Fruit fly (Drosophila melanogaster) whole organism, wandering third instar larva: Measurements from ENCODE around the gene nkt.

Experiments
- Abd-B ChIP-seq: fragments of >200 bp; optimal IDR thresholded peaks from 2 replicates; lab custom pipeline; 2017; ENCODE audit warnings: missing biosample characterization, missing genetic modification characterization
- CG32264 ChIP-seq: fragments of 200-800 bp; sonication (Bioruptor generic); optimal IDR thresholded peaks from 2 replicates; lab custom pipeline; 2016; ENCODE audit warnings: missing biosample characterization, missing genetic modification characterization
- CG9705 ChIP-seq: fragments of 200-800 bp; sonication (Bioruptor generic); optimal IDR thresholded peaks from 2 replicates; lab custom pipeline; 2018; ENCODE audit warnings: missing biosample characterization, mild to moderate bottlenecking, missing genetic modification characterization
- CrebA ChIP-seq: fragments of 200-800 bp; sonication (Bioruptor generic); optimal IDR thresholded peaks from 2 replicates; lab custom pipeline; 2016; ENCODE audit warnings: missing biosample characterization, mild to moderate bottlenecking, missing genetic modification characterization, borderline replicate concordance
- Dfd ChIP-seq: fragments of >200 bp; optimal IDR thresholded peaks from 2 replicates; lab custom pipeline; 2017; ENCODE audit warnings: missing biosample characterization, missing genetic modification characterization
- Dif ChIP-seq: fragments of 200-275, 200-300 bp; sonication (Bioruptor generic); optimal IDR thresholded peaks from 2 replicates; lab custom pipeline; 2018; ENCODE audit warnings: missing biosample characterization, missing genetic modification characterization; ENCODE audit not compliant: partially characterized antibody
- GATAd ChIP-seq: sonication (Bioruptor generic); optimal IDR thresholded peaks from 2 replicates; lab custom pipeline; 2016; ENCODE audit warnings: missing biosample characterization, missing genetic modification characterization
- HLH106 ChIP-seq: fragments of 200-800 bp; optimal IDR thresholded peaks from 3 replicates; lab custom pipeline; 2019; ENCODE audit warnings: missing biosample characterization, mild to moderate bottlenecking, missing genetic modification characterization, moderate library complexity
- Hnf4 ChIP-seq: fragments of 200-800 bp; sonication (Bioruptor generic); optimal IDR thresholded peaks from 2 replicates; lab custom pipeline; 2016; ENCODE audit warnings: missing biosample characterization, mild to moderate bottlenecking, missing genetic modification characterization
- Hr78 ChIP-seq: fragments of >200 bp; optimal IDR thresholded peaks from 2 replicates; lab custom pipeline; 2017; ENCODE audit warnings: missing biosample characterization, missing genetic modification characterization
- Hr83 ChIP-seq: fragments of 200-300 bp; sonication (Bioruptor generic); optimal IDR thresholded peaks from 2 replicates; lab custom pipeline; 2016; ENCODE audit warnings: missing biosample characterization, mild to moderate bottlenecking, missing genetic modification characterization, moderate library complexity; ENCODE audit not compliant: poor library complexity, severe bottlenecking
- Jra ChIP-seq: sonication (Bioruptor generic); optimal IDR thresholded peaks from 2 replicates; lab custom pipeline; 2016; ENCODE audit warnings: missing biosample characterization, missing genetic modification characterization
- Mio ChIP-seq: sonication (Bioruptor generic); optimal IDR thresholded peaks from 2 replicates; lab custom pipeline; 2016; ENCODE audit warnings: missing biosample characterization, missing genetic modification characterization
- Myc ChIP-seq: fragments of >200 bp; optimal IDR thresholded peaks from 2 replicates; lab custom pipeline; 2017
- N ChIP-seq: fragments of >200 bp; optimal IDR thresholded peaks from 2 replicates; lab custom pipeline; 2018; ENCODE audit warnings: missing biosample characterization, missing external identifiers, missing genetic modification characterization
- OdsH ChIP-seq: fragments of 200-800 bp; sonication (Bioruptor generic); optimal IDR thresholded peaks from 2 replicates; lab custom pipeline; 2016; ENCODE audit warnings: missing biosample characterization, mild to moderate bottlenecking, missing genetic modification characterization
- Rel ChIP-seq, 2 experiments: fragments of 200-800 bp; sonication (Bioruptor generic) in 1 of 2; optimal IDR thresholded peaks; 2 replicates in 1 of 2; 3 replicates in 1 of 2; lab custom pipeline; 2016 to 2019; ENCODE audit warnings: mild to moderate bottlenecking in 2 of 2, missing biosample characterization in 2 of 2, missing genetic modification characterization in 2 of 2, moderate library complexity in 1 of 2
- Sp1 ChIP-seq: fragments of 200-800 bp; sonication (Bioruptor generic); optimal IDR thresholded peaks from 3 replicates; lab custom pipeline; 2019; ENCODE audit warnings: missing biosample characterization, mild to moderate bottlenecking, missing genetic modification characterization, moderate library complexity
- Vsx2 ChIP-seq: fragments of 200-300, 225-300 bp; sonication (Bioruptor generic); optimal IDR thresholded peaks from 2 replicates; lab custom pipeline; 2018; ENCODE audit warnings: missing biosample characterization, missing genetic modification characterization; ENCODE audit not compliant: partially characterized antibody
- br ChIP-seq: fragments of 200-800 bp; sonication (Bioruptor generic); optimal IDR thresholded peaks from 2 replicates; lab custom pipeline; 2016; ENCODE audit warnings: missing biosample characterization, missing genetic modification characterization
- brk ChIP-seq: fragments of 200-800 bp; sonication (Bioruptor generic); optimal IDR thresholded peaks from 2 replicates; lab custom pipeline; 2016; ENCODE audit warnings: missing biosample characterization, mild to moderate bottlenecking, missing genetic modification characterization
- dl ChIP-seq, 2 experiments: fragments of 175-275, 200-275 bp in 1 of 2; fragments of 200-275 bp in 1 of 2; sonication (Bioruptor generic); optimal IDR thresholded peaks; lab custom pipeline; 2018; ENCODE audit warnings: mild to moderate bottlenecking in 2 of 2, missing biosample characterization in 2 of 2, missing genetic modification characterization in 2 of 2, moderate library complexity in 2 of 2; ENCODE audit not compliant: partially characterized antibody in 2 of 2, insufficient read depth in 1 of 2
- dmrt93B ChIP-seq: fragments of 200-800 bp; sonication (Bioruptor generic); optimal IDR thresholded peaks from 2 replicates; lab custom pipeline; 2018; ENCODE audit warnings: missing biosample characterization, mild to moderate bottlenecking, missing genetic modification characterization
- dsf ChIP-seq: sonication (Bioruptor generic); optimal IDR thresholded peaks from 2 replicates; lab custom pipeline; 2016; ENCODE audit warnings: missing biosample characterization, missing genetic modification characterization, borderline replicate concordance
- ey ChIP-seq: fragments of 200-800 bp; sonication (Bioruptor generic); optimal IDR thresholded peaks from 2 replicates; lab custom pipeline; 2016; ENCODE audit warnings: missing biosample characterization, missing genetic modification characterization
- foxo ChIP-seq, 2 experiments: fragments of 200-800 bp; sonication (Bioruptor generic); optimal IDR thresholded peaks; 2 replicates in 1 of 2; 3 replicates in 1 of 2; lab custom pipeline; 2016 to 2017; ENCODE audit warnings: missing biosample characterization in 2 of 2, missing genetic modification characterization in 2 of 2
- fru ChIP-seq: fragments of 200-800 bp; sonication (Bioruptor generic); optimal IDR thresholded peaks from 3 replicates; lab custom pipeline; 2016; ENCODE audit warnings: missing biosample characterization, mild to moderate bottlenecking, missing genetic modification characterization
- h ChIP-seq: fragments of 200-800 bp; sonication (Bioruptor generic); optimal IDR thresholded peaks from 3 replicates; lab custom pipeline; 2016; ENCODE audit warnings: missing biosample characterization, mild to moderate bottlenecking, missing genetic modification characterization
- jim ChIP-seq: fragments of 175-275, 200-325 bp; sonication (Bioruptor generic); optimal IDR thresholded peaks from 2 replicates; lab custom pipeline; 2016; ENCODE audit warnings: missing biosample characterization, mild to moderate bottlenecking, missing genetic modification characterization
- lola ChIP-seq: fragments of >200 bp; optimal IDR thresholded peaks from 2 replicates; lab custom pipeline; 2017; ENCODE audit warnings: missing biosample characterization, missing genetic modification characterization
- pan ChIP-seq: fragments of >200 bp; optimal IDR thresholded peaks from 2 replicates; lab custom pipeline; 2017
- psq ChIP-seq: fragments of 200-800 bp; sonication (Bioruptor generic); optimal IDR thresholded peaks from 3 replicates; lab custom pipeline; 2017; ENCODE audit warnings: missing biosample characterization, mild to moderate bottlenecking, missing genetic modification characterization, moderate library complexity
- rgr ChIP-seq: fragments of 200-800 bp; sonication (Bioruptor generic); optimal IDR thresholded peaks from 3 replicates; lab custom pipeline; 2016; ENCODE audit warnings: missing biosample characterization, mild to moderate bottlenecking, missing genetic modification characterization
- sage ChIP-seq: fragments of 200-800 bp; sonication (Bioruptor generic); optimal IDR thresholded peaks from 2 replicates; lab custom pipeline; 2016; ENCODE audit warnings: missing biosample characterization, mild to moderate bottlenecking, missing genetic modification characterization
- sv ChIP-seq: fragments of 200-800 bp; sonication (Bioruptor generic); optimal IDR thresholded peaks from 3 replicates; lab custom pipeline; 2016; ENCODE audit warnings: missing biosample characterization, missing genetic modification characterization
- tai ChIP-seq: sonication (Bioruptor generic); optimal IDR thresholded peaks from 2 replicates; lab custom pipeline; 2016; ENCODE audit warnings: missing biosample characterization, missing genetic modification characterization
- usp ChIP-seq: fragments of >200 bp; optimal IDR thresholded peaks from 2 replicates; lab custom pipeline; 2017; ENCODE audit warnings: missing biosample characterization, missing genetic modification characterization
- woc ChIP-seq: sonication (Bioruptor generic); optimal IDR thresholded peaks from 2 replicates; lab custom pipeline; 2016; ENCODE audit warnings: missing biosample characterization, mild to moderate bottlenecking, missing genetic modification characterization

The nkt gene

dm6 chr3L:11203820-11204449, 2.8 kb downstream of the nkt start:
- TF ChIP-seq usp: no peak
- no peak for TF ChIP-seq dsf (GFP tag; lab: Kevin White, UChicago)
- no peak for TF ChIP-seq Mio
- no peak for TF ChIP-seq br
- no peak for TF ChIP-seq tai
- no peak for TF ChIP-seq rgr (GFP tag; lab: Kevin White, UChicago)

dm6 chr3L:11204852-11205251, 3.7 kb downstream of the nkt start:
- TF ChIP-seq Dif: no peak
- TF ChIP-seq pan (lab: Kevin White, UChicago): no peak
- no peak for TF ChIP-seq Jra (GFP tag; lab: Kevin White, UChicago)
- TF ChIP-seq OdsH (GFP tag; lab: Kevin White, UChicago): no peak
- no peak for TF ChIP-seq GATAd (GFP tag; lab: Kevin White, UChicago)
- TF ChIP-seq ey (GFP tag; lab: Kevin White, UChicago): no peak
- TF ChIP-seq Rel (GFP tag; optimal IDR thresholded peaks at IDR 0.05; lab: Kevin White, UChicago): no peak
- no peak for TF ChIP-seq Rel (tag; optimal IDR thresholded peaks at IDR 0.05; lab: Kevin White, UChicago)
- no peak for TF ChIP-seq CG9705 (GFP tag; lab: Kevin White, UChicago)
- no peak for TF ChIP-seq Hr83 (GFP tag; lab: Kevin White, UChicago)
- no peak for TF ChIP-seq br
- no peak for TF ChIP-seq tai
- TF ChIP-seq sv (GFP tag; lab: Kevin White, UChicago): no peak
- no peak for TF ChIP-seq lola (GFP tag; lab: Kevin White, UChicago)

- TF ChIP-seq CG32264: no peak
- TF ChIP-seq dmrt93B (GFP tag; lab: Kevin White, UChicago): no peak
- no peak for TF ChIP-seq ey (GFP tag; lab: Kevin White, UChicago)
- no peak for TF ChIP-seq Vsx2
- no peak for TF ChIP-seq Rel (GFP tag; optimal IDR thresholded peaks at IDR 0.05; lab: Kevin White, UChicago)
- TF ChIP-seq Rel (tag; optimal IDR thresholded peaks at IDR 0.05; lab: Kevin White, UChicago): peak; percentile 96
- TF ChIP-seq Hr83 (GFP tag; lab: Kevin White, UChicago): peak; percentile 21
- no peak for TF ChIP-seq CG9705 (GFP tag; lab: Kevin White, UChicago)
- TF ChIP-seq CrebA (GFP tag; lab: Kevin White, UChicago): no peak
- no peak for TF ChIP-seq GATAd (GFP tag; lab: Kevin White, UChicago)
- no peak for TF ChIP-seq fru (GFP tag; lab: Kevin White, UChicago)
- TF ChIP-seq HLH106 (tag; lab: Kevin White, UChicago): peak; percentile 24
- TF ChIP-seq foxo (GFP tag; optimal IDR thresholded peaks at IDR 0.05; lab: Kevin White, UChicago): peak in 1 of 2 experiments; percentile 22
- TF ChIP-seq Sp1 (GFP tag; lab: Kevin White, UChicago): peak; percentile 15
- no peak for TF ChIP-seq Dfd (GFP tag; lab: Kevin White, UChicago)
- no peak for TF ChIP-seq lola (GFP tag; lab: Kevin White, UChicago)
- no peak for TF ChIP-seq Jra (GFP tag; lab: Kevin White, UChicago)
- no peak for TF ChIP-seq Myc
- peak; percentile 39 for TF ChIP-seq h (GFP tag; lab: Kevin White, UChicago)
- no peak for TF ChIP-seq jim (GFP tag; lab: Kevin White, UChicago)
- TF ChIP-seq tai: no peak
- no peak for TF ChIP-seq sage (GFP tag; lab: Kevin White, UChicago)
- no peak for TF ChIP-seq rgr (GFP tag; lab: Kevin White, UChicago)
- TF ChIP-seq Hr78: peak; percentile 44
- TF ChIP-seq pan (lab: Kevin White, UChicago): no peak
- TF ChIP-seq sv (GFP tag; lab: Kevin White, UChicago): peak; percentile 50
- TF ChIP-seq dsf (GFP tag; lab: Kevin White, UChicago): no peak
- no peak for TF ChIP-seq dl (GFP tag; optimal IDR thresholded peaks at IDR 0.05; lab: Kevin White, UChicago; ENCODE audit: insufficient read depth in 1 of 2, partially characterized antibody in 2 of 2)
- TF ChIP-seq Dif: peak; percentile 35
- no peak for TF ChIP-seq psq (GFP tag; lab: Kevin White, UChicago)
- peak; percentile 63 for TF ChIP-seq Hnf4 (GFP tag; lab: Kevin White, UChicago)
- no peak for TF ChIP-seq Abd-B (GFP tag; lab: Kevin White, UChicago)
- no peak for TF ChIP-seq Mio
- TF ChIP-seq woc: peak; percentile 60
- TF ChIP-seq N (GFP tag; lab: Kevin White, UChicago): peak; percentile 93
- TF ChIP-seq OdsH (GFP tag; lab: Kevin White, UChicago): no peak
- no peak for TF ChIP-seq brk (GFP tag; lab: Kevin White, UChicago)
- no peak for TF ChIP-seq br
- no peak for TF ChIP-seq usp
These were observed 4.6 kb downstream of the nkt start, which contains the start of gene Plod for dm6 chr3L:11205608-11206336. Gene Plod, minus strand, starts transcription at chr3L:11206016.
